Worm (Caenorhabditis elegans): Measurements from ENCODE around the gene chat-1.

The chat-1 gene

ce11 chrIV:4482531-4482930 is 35.4 kb downstream of the chat-1 start, which contains the start of gene M01H9.4:
TSS of gene M01H9.4 (minus strand) at chrIV:4482909.
- TF ChIP-seq T22C8.4 (GFP tag; IDR thresholded peaks at IDR 0.05) (no peak), med-1 (GFP tag; optimal IDR thresholded peaks at IDR 0.05; ENCODE audit: insufficient read depth) (no peak)

- no peak for TF ChIP-seq cog-1 (tag; optimal IDR thresholded peaks at IDR 0.05)
- TF ChIP-seq med-1 (GFP tag; optimal IDR thresholded peaks at IDR 0.05; ENCODE audit: insufficient read depth), result no peak
- TF ChIP-seq T22C8.4 (GFP tag; IDR thresholded peaks at IDR 0.05), result no peak
- TF ChIP-seq ztf-29 (GFP tag; IDR thresholded peaks at IDR 0.05), result no peak
- TF ChIP-seq ref-1 (GFP tag; conservative IDR thresholded peaks at IDR 0.05), result no peak
- TF ChIP-seq klf-2 (GFP tag; conservative IDR thresholded peaks at IDR 0.05), result no peak
These were observed 37.4 kb downstream of the chat-1 start for ce11 chrIV:4484555-4484954.

ce11 chrIV:4486738-4487137 is 39.6 kb downstream of the chat-1 start, which contains the start of gene trx-3:
TSS of gene trx-3 (plus strand) at chrIV:4487028.
- TF ChIP-seq ztf-29 (GFP tag; IDR thresholded peaks at IDR 0.05) (no peak), cog-1 (tag; optimal IDR thresholded peaks at IDR 0.05) (no peak), ztf-23 (GFP tag; IDR thresholded peaks at IDR 0.05) (no peak), med-1 (GFP tag; optimal IDR thresholded peaks at IDR 0.05; ENCODE audit: insufficient read depth) (no peak), klf-2 (GFP tag; conservative IDR thresholded peaks at IDR 0.05) (no peak), ref-1 (GFP tag; conservative IDR thresholded peaks at IDR 0.05) (no peak), tab-1 (GFP tag; IDR thresholded peaks at IDR 0.05) (no peak), flt-1 (GFP tag; IDR thresholded peaks at IDR 0.05) (no peak), T22C8.4 (GFP tag; IDR thresholded peaks at IDR 0.05) (no peak)

ce11 chrIV:4490148-4490652 is 43.1 kb downstream of the chat-1 start, which contains the start of gene ZK180.7:
TSS of gene ZK180.7 (plus strand) at chrIV:4490542.
- TF ChIP-seq ztf-23 (GFP tag; IDR thresholded peaks at IDR 0.05), result no peak
- no peak for TF ChIP-seq ref-1 (GFP tag; conservative IDR thresholded peaks at IDR 0.05)
- TF ChIP-seq cog-1 (tag; optimal IDR thresholded peaks at IDR 0.05), result no peak
- no peak for TF ChIP-seq flt-1 (GFP tag; IDR thresholded peaks at IDR 0.05)
- TF ChIP-seq klf-2 (GFP tag; conservative IDR thresholded peaks at IDR 0.05), result no peak
- no peak for TF ChIP-seq ztf-29 (GFP tag; IDR thresholded peaks at IDR 0.05)
- no peak for TF ChIP-seq T22C8.4 (GFP tag; IDR thresholded peaks at IDR 0.05)
- TF ChIP-seq tab-1 (GFP tag; IDR thresholded peaks at IDR 0.05), result no peak
- no peak for TF ChIP-seq med-1 (GFP tag; optimal IDR thresholded peaks at IDR 0.05; ENCODE audit: insufficient read depth)
